Worm (Caenorhabditis elegans) whole organism, early embryonic: Measurements from ENCODE around the gene C39B5.10.

Experiments used
- B0310.2 ChIP-seq: sonication (generic microtip); optimal IDR thresholded peaks from 2 replicates; lab custom pipeline; 2016; ENCODE audit warnings: mild to moderate bottlenecking, missing genetic modification characterization, missing compliant biosample characterization
- F13C5.2 ChIP-seq: sonication (generic microtip); optimal IDR thresholded peaks from 2 replicates; lab custom pipeline; 2017; ENCODE audit warnings: mild to moderate bottlenecking, missing genetic modification characterization, inconsistent platforms, missing compliant biosample characterization
- aly-1 ChIP-seq: sonication (generic microtip); optimal IDR thresholded peaks from 2 replicates; lab custom pipeline; 2016; ENCODE audit warnings: missing genetic modification characterization, missing compliant biosample characterization
- ama-1 ChIP-seq: fragments of 150-350 bp; optimal IDR thresholded peaks from 2 replicates; lab custom pipeline; 2014
- ceh-13 ChIP-seq: fragments of 200-800 bp; sonication (Bioruptor generic); optimal IDR thresholded peaks from 2 replicates; lab custom pipeline; 2018; ENCODE audit warnings: mild to moderate bottlenecking, missing genetic modification characterization, missing compliant biosample characterization
- ceh-36 ChIP-seq: sonication (generic microtip); optimal IDR thresholded peaks from 2 replicates; lab custom pipeline; 2016; ENCODE audit warnings: missing genetic modification characterization, inconsistent platforms, missing compliant biosample characterization
- ets-7 ChIP-seq: sonication (generic microtip); optimal IDR thresholded peaks from 2 replicates; lab custom pipeline; 2016; ENCODE audit warnings: missing genotype, missing genetic modification characterization, missing compliant biosample characterization
- flt-1 ChIP-seq: fragments of 200-800 bp; sonication (Bioruptor generic); IDR thresholded peaks from 2 replicates; pipeline ENCODE4 v1.3.6; 2022; ENCODE audit warnings: missing genetic modification characterization, missing compliant biosample characterization
- hmbx-1 ChIP-seq: sonication (generic microtip); optimal IDR thresholded peaks from 2 replicates; lab custom pipeline; 2016; ENCODE audit warnings: mild to moderate bottlenecking, missing genetic modification characterization, missing compliant biosample characterization
- hmg-4 ChIP-seq: fragments of 200-800 bp; sonication (Bioruptor generic); optimal IDR thresholded peaks from 2 replicates; lab custom pipeline; 2018; ENCODE audit warnings: mild to moderate bottlenecking, missing genetic modification characterization, missing compliant biosample characterization
- hnd-1 ChIP-seq: sonication (generic microtip); optimal IDR thresholded peaks from 2 replicates; lab custom pipeline; 2016; ENCODE audit warnings: missing genetic modification characterization, missing compliant biosample characterization
- pes-1 ChIP-seq: fragments of 200-800 bp; sonication (Bioruptor generic); IDR thresholded peaks from 2 replicates; pipeline ENCODE4 v1.3.6; 2022; ENCODE audit warnings: missing genetic modification reagents, missing genetic modification characterization, missing compliant biosample characterization
- scrt-1 ChIP-seq: fragments of 200-800 bp; sonication (Bioruptor generic); IDR thresholded peaks from 2 replicates; pipeline ENCODE4 v1.3.6; 2022; ENCODE audit warnings: missing genetic modification characterization, missing compliant biosample characterization
- sea-1 ChIP-seq: fragments of 200-800 bp; sonication (Bioruptor generic); conservative IDR thresholded peaks from 2 replicates; pipeline ENCODE4 v1.3.6; 2022; ENCODE audit warnings: missing genetic modification characterization, missing compliant biosample characterization
- tbx-11 ChIP-seq: fragments of 200-800 bp; sonication (Bioruptor generic); IDR thresholded peaks from 2 replicates; pipeline ENCODE4 v1.3.6; 2022; ENCODE audit warnings: missing genetic modification characterization, missing compliant biosample characterization
- tbx-37 ChIP-seq: fragments of 200-800 bp; sonication (Bioruptor generic); conservative IDR thresholded peaks from 2 replicates; pipeline ENCODE4 v1.3.6; 2022; ENCODE audit warnings: missing genetic modification reagents, missing genetic modification characterization, missing compliant biosample characterization
- tra-4 ChIP-seq: sonication (generic microtip); optimal IDR thresholded peaks from 2 replicates; lab custom pipeline; 2017; ENCODE audit warnings: missing genetic modification characterization, missing compliant biosample characterization

Gene C39B5.10

DNA sequence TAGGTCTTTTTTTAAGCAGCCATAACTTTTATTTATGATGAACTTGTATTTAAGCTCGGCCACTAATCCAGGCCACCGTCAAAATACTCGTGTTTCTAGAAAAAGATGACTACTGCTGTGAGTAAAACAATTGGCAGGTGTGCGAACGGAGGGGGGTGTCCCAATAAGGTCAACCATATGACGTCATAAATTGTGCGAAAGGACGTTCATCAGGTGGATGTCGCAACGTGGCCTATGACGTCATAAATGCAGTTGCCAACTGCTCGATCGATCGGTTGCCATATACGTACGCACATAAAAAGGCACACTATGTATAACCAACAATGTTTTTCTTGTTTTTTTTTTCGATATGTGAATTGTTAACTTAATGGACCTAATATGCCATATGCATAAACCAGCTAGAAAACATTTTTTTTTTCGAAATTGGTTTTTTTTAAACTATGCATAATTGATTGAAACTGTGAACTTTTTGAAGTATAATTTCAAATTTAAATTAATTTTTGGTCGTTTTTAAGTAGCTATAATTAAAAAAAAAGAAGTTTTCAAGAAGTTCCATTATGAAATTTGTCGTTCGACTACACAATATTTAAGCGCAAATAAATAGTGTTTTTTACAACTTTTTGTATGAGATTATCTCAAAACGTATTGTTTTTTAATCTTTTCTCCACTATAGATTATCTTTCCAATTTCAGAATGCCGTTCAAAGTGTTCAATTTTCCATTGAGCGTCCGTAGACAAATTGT lies 5.1 kb downstream of the C39B5.10 start, which contains the start of gene C39B5.2:
Gene C39B5.2, plus strand, starts transcription at position 693 of the 743 bp plus-strand sequence.
- TF ChIP-seq tbx-37 (GFP tag; lab: Robert Waterston, UW) (no peak), F13C5.2 (no peak), ceh-36 (tag; lab: Kevin White, UChicago) (peak; percentile 14), ets-7 (tag; lab: Kevin White, UChicago) (no peak), sea-1 (GFP tag; lab: Robert Waterston, UW) (0 out of 2 replicates have a peak, but pooled peaks have one; percentile 56)

- TF ChIP-seq ama-1 (lab: Kevin White, UChicago) (no peak), hmbx-1 (no peak), aly-1 (tag; lab: Kevin White, UChicago) (no peak), pes-1 (no peak), ets-7 (tag; lab: Kevin White, UChicago) (no peak), ceh-13 (no peak), ceh-36 (tag; lab: Kevin White, UChicago) (no peak), tbx-37 (GFP tag; lab: Robert Waterston, UW) (no peak), sea-1 (GFP tag; lab: Robert Waterston, UW) (no peak), tbx-11 (GFP tag; lab: Robert Waterston, UW) (no peak)
These were observed 6.0 kb downstream of the C39B5.10 start for ce11 chrIII:2233399-2233798.

- TF ChIP-seq scrt-1 (GFP tag; lab: Robert Waterston, UW), result no peak
- TF ChIP-seq ceh-13, result no peak
- TF ChIP-seq flt-1 (GFP tag; lab: Robert Waterston, UW), result no peak
- TF ChIP-seq sea-1 (GFP tag; lab: Robert Waterston, UW), result no peak
- TF ChIP-seq ceh-36 (tag; lab: Kevin White, UChicago), result no peak
- TF ChIP-seq tbx-11 (GFP tag; lab: Robert Waterston, UW), result no peak
- no peak for TF ChIP-seq tra-4 (tag; lab: Kevin White, UChicago)
These were observed 7.1 kb downstream of the C39B5.10 start, which contains the start of gene fbxa-47 for ce11 chrIII:2232360-2232759. fbxa-47 (minus strand) TSS chrIII:2232460.

DNA sequence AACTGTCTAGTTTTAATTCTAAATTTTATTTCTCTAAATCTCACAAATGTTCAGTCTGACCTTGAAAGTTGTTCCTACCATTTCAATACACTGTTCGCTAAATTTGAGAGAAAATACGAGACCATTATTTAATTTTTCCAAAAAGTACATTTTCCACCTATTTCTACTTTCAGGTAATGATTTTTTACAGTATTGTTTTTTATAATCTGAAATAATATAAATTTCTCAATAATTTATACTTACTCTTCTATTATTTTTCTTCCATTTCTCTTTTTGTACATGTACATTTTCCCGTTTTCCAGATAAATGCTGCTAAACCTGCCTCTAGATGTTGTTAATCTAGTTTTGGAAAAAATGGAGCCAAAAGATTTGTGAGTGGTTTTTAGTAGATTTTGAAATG lies 12.0 kb downstream of the C39B5.10 start, which contains the start of gene fbxa-62:
Gene fbxa-62, plus strand, starts transcription at position 301 of the 400 bp plus-strand sequence.
- TF ChIP-seq flt-1 (GFP tag; lab: Robert Waterston, UW), result no peak
- no peak for TF ChIP-seq tbx-37 (GFP tag; lab: Robert Waterston, UW)
- TF ChIP-seq ets-7 (tag; lab: Kevin White, UChicago), result no peak
- no peak for TF ChIP-seq F13C5.2
- TF ChIP-seq tra-4 (tag; lab: Kevin White, UChicago), result no peak
- no peak for TF ChIP-seq B0310.2 (tag; lab: Kevin White, UChicago)
- TF ChIP-seq hmbx-1, result no peak
- TF ChIP-seq pes-1, result no peak
- no peak for TF ChIP-seq ceh-36 (tag; lab: Kevin White, UChicago)
- no peak for TF ChIP-seq ama-1 (lab: Kevin White, UChicago)
- no peak for TF ChIP-seq ceh-13
- TF ChIP-seq hnd-1, result no peak
- TF ChIP-seq sea-1 (GFP tag; lab: Robert Waterston, UW), result no peak
- no peak for TF ChIP-seq scrt-1 (GFP tag; lab: Robert Waterston, UW)
- TF ChIP-seq hmg-4 (GFP tag; lab: Kevin White, UChicago), result no peak
- no peak for TF ChIP-seq aly-1 (tag; lab: Kevin White, UChicago)
- TF ChIP-seq tbx-11 (GFP tag; lab: Robert Waterston, UW), result no peak

- no peak for TF ChIP-seq pes-1
- TF ChIP-seq sea-1 (GFP tag; lab: Robert Waterston, UW), result no peak
- no peak for TF ChIP-seq F13C5.2
- TF ChIP-seq ceh-13, result no peak
- no peak for TF ChIP-seq ets-7 (tag; lab: Kevin White, UChicago)
- no peak for TF ChIP-seq B0310.2 (tag; lab: Kevin White, UChicago)
- no peak for TF ChIP-seq tra-4 (tag; lab: Kevin White, UChicago)
- TF ChIP-seq scrt-1 (GFP tag; lab: Robert Waterston, UW), result no peak
- TF ChIP-seq ceh-36 (tag; lab: Kevin White, UChicago), result no peak
- no peak for TF ChIP-seq hmbx-1
- no peak for TF ChIP-seq ama-1 (lab: Kevin White, UChicago)
- no peak for TF ChIP-seq flt-1 (GFP tag; lab: Robert Waterston, UW)
- no peak for TF ChIP-seq aly-1 (tag; lab: Kevin White, UChicago)
- no peak for TF ChIP-seq tbx-11 (GFP tag; lab: Robert Waterston, UW)
- no peak for TF ChIP-seq hmg-4 (GFP tag; lab: Kevin White, UChicago)
- TF ChIP-seq hnd-1, result no peak
- TF ChIP-seq tbx-37 (GFP tag; lab: Robert Waterston, UW), result no peak
These were observed 15.0 kb downstream of the C39B5.10 start, which contains the start of gene fbxa-38 for ce11 chrIII:2224478-2224877. fbxa-38 (plus strand) TSS chrIII:2224672.

ce11 chrIII:2223932-2224331 lies 15.5 kb downstream of the C39B5.10 start, which contains the start of gene srd-65:
srd-65 (minus strand) TSS chrIII:2224032.
- TF ChIP-seq ets-7 (tag; lab: Kevin White, UChicago) (no peak), ama-1 (lab: Kevin White, UChicago) (no peak), aly-1 (tag; lab: Kevin White, UChicago) (no peak)

- TF ChIP-seq tra-4 (tag; lab: Kevin White, UChicago) (no peak), sea-1 (GFP tag; lab: Robert Waterston, UW) (no peak), aly-1 (tag; lab: Kevin White, UChicago) (no peak), F13C5.2 (no peak), ceh-36 (tag; lab: Kevin White, UChicago) (no peak), hmg-4 (GFP tag; lab: Kevin White, UChicago) (no peak), flt-1 (GFP tag; lab: Robert Waterston, UW) (no peak), ama-1 (lab: Kevin White, UChicago) (no peak), tbx-37 (GFP tag; lab: Robert Waterston, UW) (no peak), hnd-1 (no peak), hmbx-1 (no peak), pes-1 (no peak), tbx-11 (GFP tag; lab: Robert Waterston, UW) (no peak), B0310.2 (tag; lab: Kevin White, UChicago) (no peak), ets-7 (tag; lab: Kevin White, UChicago) (no peak), ceh-13 (no peak), scrt-1 (GFP tag; lab: Robert Waterston, UW) (no peak)
These were observed 20.0 kb downstream of the C39B5.10 start, which contains the start of gene fbxa-12 for ce11 chrIII:2219408-2219807. fbxa-12 (plus strand) TSS chrIII:2219708.
